Worm (Caenorhabditis elegans): Measurements from ENCODE around the gene asp-1.

asp-1 gene

ce11 chrV:19050438-19050837 is at the start of gene asp-1:
TSS of gene asp-1 (minus strand) at chrV:19050752.
- TF ChIP-seq drap-1 (GFP tag; optimal IDR thresholded peaks at IDR 0.05) (peak; percentile 26), lin-13 (tag; optimal IDR thresholded peaks at IDR 0.05) (no peak)

DNA sequence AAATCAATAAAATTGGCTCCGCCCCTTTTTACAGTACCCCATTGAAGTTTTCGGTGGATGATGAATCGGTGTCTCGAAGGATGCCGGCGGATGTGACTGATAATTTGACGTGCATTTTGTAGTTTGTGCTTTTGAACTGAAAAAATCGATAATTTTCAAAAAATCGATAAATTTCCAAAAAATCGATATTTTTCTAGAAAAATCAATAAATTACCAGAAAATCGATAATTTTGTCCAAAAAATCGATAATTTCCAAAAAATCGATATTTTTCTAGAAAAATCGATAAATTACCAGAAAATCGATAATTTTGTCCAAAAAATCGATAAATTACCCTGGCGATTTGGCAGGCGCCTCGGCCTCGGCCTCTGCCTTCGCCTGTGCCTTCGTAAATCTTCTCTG is 49.0 kb upstream of the asp-1 start:
- TF ChIP-seq ham-2 (GFP tag; optimal IDR thresholded peaks at IDR 0.05) (no peak), unc-120 (tag; optimal IDR thresholded peaks at IDR 0.05; ENCODE audit: poor library complexity, severe bottlenecking) (no peak), pha-4 (tag; optimal IDR thresholded peaks at IDR 0.05) (no peak), ceh-83 (GFP tag; optimal IDR thresholded peaks at IDR 0.05) (no peak), drap-1 (GFP tag; optimal IDR thresholded peaks at IDR 0.05) (no peak), nhr-28 (tag; optimal IDR thresholded peaks at IDR 0.05) (no peak)

ce11 chrV:19090885-19091284 is 40.3 kb upstream of the asp-1 start:
- TF ChIP-seq drap-1 (GFP tag; optimal IDR thresholded peaks at IDR 0.05) (no peak), nhr-2 (tag; optimal IDR thresholded peaks at IDR 0.05) (no peak), sptf-1 (tag; optimal IDR thresholded peaks at IDR 0.05) (peak; percentile 5)

- TF ChIP-seq elt-1 (tag; optimal IDR thresholded peaks at IDR 0.05; ENCODE audit: borderline replicate concordance, insufficient read depth) (peak; percentile 50), sem-2 (GFP tag; optimal IDR thresholded peaks at IDR 0.05) (no peak)
Observed at ce11 chrV:19087426-19087825, 36.9 kb upstream of the asp-1 start, which contains the start of gene nhr-145. TSS of gene nhr-145 (plus strand) at chrV:19087723.

- TF ChIP-seq nhr-12 (tag; optimal IDR thresholded peaks at IDR 0.05), result no peak
- TF ChIP-seq mep-1 (tag; optimal IDR thresholded peaks at IDR 0.05), result no peak
- TF ChIP-seq ceh-83 (GFP tag; optimal IDR thresholded peaks at IDR 0.05), result no peak
- TF ChIP-seq tbx-8 (GFP tag; optimal IDR thresholded peaks at IDR 0.05), result no peak
- no peak for TF ChIP-seq ceh-39 (tag; optimal IDR thresholded peaks at IDR 0.05)
- TF ChIP-seq bed-3 (GFP tag; optimal IDR thresholded peaks at IDR 0.05), result no peak
- TF ChIP-seq sem-2 (GFP tag; optimal IDR thresholded peaks at IDR 0.05), result no peak
- no peak for TF ChIP-seq ceh-43 (GFP tag; optimal IDR thresholded peaks at IDR 0.05)
- no peak for TF ChIP-seq M03D4.4 (tag; optimal IDR thresholded peaks at IDR 0.05)
- no peak for TF ChIP-seq unc-39 (tag; optimal IDR thresholded peaks at IDR 0.05)
- no peak for TF ChIP-seq ces-1 (GFP tag; optimal IDR thresholded peaks at IDR 0.05)
- TF ChIP-seq zip-8 (tag; optimal IDR thresholded peaks at IDR 0.05), result no peak
Observed at ce11 chrV:19083789-19084188, 33.2 kb upstream of the asp-1 start.

DNA sequence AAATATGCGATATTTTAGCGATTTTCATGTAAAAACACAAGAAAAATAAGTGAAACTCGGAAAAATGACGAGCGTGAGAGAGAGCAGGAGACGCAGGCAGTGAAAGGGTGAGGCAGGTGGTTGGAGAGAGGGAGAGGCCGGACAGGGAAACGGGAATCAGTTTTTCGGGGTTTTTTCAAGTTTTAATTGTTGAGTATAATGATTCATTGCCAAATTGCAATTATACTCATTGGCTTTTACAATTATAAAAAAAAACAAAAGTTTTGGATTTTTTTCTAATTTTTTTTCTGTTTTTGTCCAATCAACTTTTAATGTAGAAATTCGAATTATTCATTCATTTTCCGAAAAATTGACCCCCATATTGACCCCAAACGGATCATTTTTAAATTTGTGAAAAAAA is 32.0 kb upstream of the asp-1 start, which contains the start of gene nhr-95:
TSS of gene nhr-95 (minus strand) at position 101 of the 400 bp plus-strand sequence.
- TF ChIP-seq drap-1 (GFP tag; optimal IDR thresholded peaks at IDR 0.05), result peak; percentile 31
- no peak for TF ChIP-seq pha-4 (tag; optimal IDR thresholded peaks at IDR 0.05)
- no peak for TF ChIP-seq unc-120 (tag; optimal IDR thresholded peaks at IDR 0.05; ENCODE audit: poor library complexity, severe bottlenecking)
- TF ChIP-seq unc-39 (tag; optimal IDR thresholded peaks at IDR 0.05), result no peak
- TF ChIP-seq mep-1 (tag; optimal IDR thresholded peaks at IDR 0.05), result no peak
- no peak for TF ChIP-seq snpc-4 (tag; optimal IDR thresholded peaks at IDR 0.05)
- no peak for TF ChIP-seq mls-2 (tag; optimal IDR thresholded peaks at IDR 0.05)
- no peak for TF ChIP-seq zip-8 (tag; optimal IDR thresholded peaks at IDR 0.05)

DNA sequence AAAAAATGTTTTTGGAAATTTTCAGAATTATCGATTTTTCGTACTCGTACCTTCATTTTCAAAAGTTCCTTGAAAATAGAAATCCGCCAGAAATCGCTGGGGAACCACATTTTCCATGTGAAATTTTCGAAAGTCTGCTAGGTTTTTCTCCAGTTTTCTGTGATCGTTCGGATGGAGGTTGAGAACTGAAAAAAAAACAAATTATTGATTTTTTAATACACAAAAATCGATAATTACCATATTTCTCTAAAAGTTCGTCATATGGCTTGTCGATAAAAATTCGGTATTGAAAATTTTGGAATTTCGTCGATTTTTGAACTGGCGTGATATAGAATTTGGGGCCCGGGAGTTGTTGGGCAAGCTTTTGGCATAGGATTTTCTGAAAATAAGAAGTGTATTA is 26.3 kb upstream of the asp-1 start:
- no peak for TF ChIP-seq ham-2 (GFP tag; optimal IDR thresholded peaks at IDR 0.05)
- TF ChIP-seq drap-1 (GFP tag; optimal IDR thresholded peaks at IDR 0.05), result no peak
- no peak for TF ChIP-seq nhr-2 (tag; optimal IDR thresholded peaks at IDR 0.05)
- no peak for TF ChIP-seq lsy-2 (tag; optimal IDR thresholded peaks at IDR 0.05)
- TF ChIP-seq ztf-11 (tag; optimal IDR thresholded peaks at IDR 0.05), result no peak
- no peak for TF ChIP-seq nhr-237 (tag; optimal IDR thresholded peaks at IDR 0.05)
- TF ChIP-seq hlh-1 (tag; optimal IDR thresholded peaks at IDR 0.05), result no peak

- TF ChIP-seq lin-13 (tag; optimal IDR thresholded peaks at IDR 0.05), result no peak
- no peak for TF ChIP-seq ham-2 (GFP tag; optimal IDR thresholded peaks at IDR 0.05)
- no peak for TF ChIP-seq mep-1 (tag; optimal IDR thresholded peaks at IDR 0.05)
- no peak for TF ChIP-seq ceh-39 (tag; optimal IDR thresholded peaks at IDR 0.05)
- TF ChIP-seq flh-1 (GFP tag; optimal IDR thresholded peaks at IDR 0.05), result no peak
- TF ChIP-seq zip-8 (tag; optimal IDR thresholded peaks at IDR 0.05), result no peak
- no peak for TF ChIP-seq unc-62 (GFP tag; optimal IDR thresholded peaks at IDR 0.05)
- no peak for TF ChIP-seq nhr-2 (tag; optimal IDR thresholded peaks at IDR 0.05)
- no peak for TF ChIP-seq hlh-1 (tag; optimal IDR thresholded peaks at IDR 0.05)
- TF ChIP-seq nhr-12 (tag; optimal IDR thresholded peaks at IDR 0.05), result no peak
- TF ChIP-seq bed-3 (GFP tag; optimal IDR thresholded peaks at IDR 0.05), result no peak
- no peak for TF ChIP-seq elt-3 (tag; optimal IDR thresholded peaks at IDR 0.05)
- no peak for TF ChIP-seq lin-32 (GFP tag; optimal IDR thresholded peaks at IDR 0.05)
- no peak for TF ChIP-seq nhr-76 (tag; optimal IDR thresholded peaks at IDR 0.05)
Observed at ce11 chrV:19073169-19073568, 22.6 kb upstream of the asp-1 start.
